Fruit fly (Drosophila melanogaster): ENCODE measurements around the gene CG7102.

Gene CG7102

dm6 chr2L:7936391-7936790 lies 49.1 kb upstream of the CG7102 start:
- TF ChIP-seq Hand (GFP tag; optimal IDR thresholded peaks at IDR 0.05) (no peak), CG14014 (GFP tag; IDR thresholded peaks at IDR 0.05) (no peak), tx (GFP tag; optimal IDR thresholded peaks at IDR 0.05) (no peak), sna (GFP tag; IDR thresholded peaks at IDR 0.05; ENCODE audit: partially characterized antibody) (no peak), CG13894 (tag; optimal IDR thresholded peaks at IDR 0.05) (peak; percentile 19), Med (GFP tag) (peak; percentile 94), sqz (GFP tag; optimal IDR thresholded peaks at IDR 0.05) (peak; percentile 19), CG10543 (GFP tag; optimal IDR thresholded peaks at IDR 0.05) (peak; percentile 51), Hmr (GFP tag; optimal IDR thresholded peaks at IDR 0.05) (no peak), CG12155 (GFP tag; optimal IDR thresholded peaks at IDR 0.05) (no peak), abd-A (tag; optimal IDR thresholded peaks at IDR 0.05) (peak; percentile 99), Fer3 (tag; optimal IDR thresholded peaks at IDR 0.05) (no peak), disco-r (GFP tag; optimal IDR thresholded peaks at IDR 0.05) (no peak), Myb (GFP tag; optimal IDR thresholded peaks at IDR 0.05) (no peak), CG9215 (GFP tag; IDR thresholded peaks at IDR 0.05) (no peak), hb (GFP tag; IDR thresholded peaks at IDR 0.05; ENCODE audit: partially characterized antibody) (no peak), CG1832 (GFP tag; optimal IDR thresholded peaks at IDR 0.05) (peak; percentile 45), Hey (tag; optimal IDR thresholded peaks at IDR 0.05) (peak; percentile 61), CG2202 (tag; optimal IDR thresholded peaks at IDR 0.05) (no peak), mirr (GFP tag; optimal IDR thresholded peaks at IDR 0.05) (peak; percentile 39), CG6791 (GFP tag; IDR thresholded peaks at IDR 0.05; ENCODE audit: partially characterized antibody) (no peak), Rx (GFP tag; IDR thresholded peaks at IDR 0.05) (no peak), CG18764 (GFP tag; optimal IDR thresholded peaks at IDR 0.05) (no peak), CG16813 (GFP tag; IDR thresholded peaks at IDR 0.05; ENCODE audit: partially characterized antibody) (no peak), CG11085 (GFP tag; IDR thresholded peaks at IDR 0.05) (no peak), CG4617 (GFP tag; optimal IDR thresholded peaks at IDR 0.05; ENCODE audit: borderline replicate concordance) (no peak), vfl (GFP tag; optimal IDR thresholded peaks at IDR 0.05) (no peak), ro (GFP tag; IDR thresholded peaks at IDR 0.05) (no peak), CG43689 (GFP tag; IDR thresholded peaks at IDR 0.05) (no peak), sd (tag; optimal IDR thresholded peaks at IDR 0.05) (peak; percentile 31), Deaf1 (tag; optimal IDR thresholded peaks at IDR 0.05) (peak; percentile 39), scrt (GFP tag; optimal IDR thresholded peaks at IDR 0.05) (no peak), CG9932 (GFP tag; IDR thresholded peaks at IDR 0.05) (peak; percentile 11; the same call in 1 of the 2 replicates), sima (GFP tag; optimal IDR thresholded peaks at IDR 0.05) (no peak), chinmo (GFP tag; IDR thresholded peaks at IDR 0.05; ENCODE audit: partially characterized antibody) (0 out of 4 replicates have a peak, but pooled peaks have one; percentile 46), Adf1 (GFP tag; IDR thresholded peaks at IDR 0.05) (peak; percentile 50; the same call in 1 of the 2 replicates)

- TF ChIP-seq abd-A (tag; optimal IDR thresholded peaks at IDR 0.05) = peak; percentile 94
- TF ChIP-seq nerfin-1 (tag; optimal IDR thresholded peaks at IDR 0.05) = peak; percentile 4
- TF ChIP-seq grau (tag; optimal IDR thresholded peaks at IDR 0.05) = no peak
- peak; percentile 44; the same call in 1 of the 2 replicates for TF ChIP-seq Adf1 (GFP tag; IDR thresholded peaks at IDR 0.05)
- TF ChIP-seq CG8944 (GFP tag; optimal IDR thresholded peaks at IDR 0.05) = no peak
- no peak for TF ChIP-seq CG8290 (GFP tag; optimal IDR thresholded peaks at IDR 0.05)
- TF ChIP-seq CG8290 (tag; optimal IDR thresholded peaks at IDR 0.05) = peak in 1 of 2 experiments; percentile 26
- no peak for TF ChIP-seq Pdp1 (GFP tag; optimal IDR thresholded peaks at IDR 0.05)
- peak; percentile 70 for TF ChIP-seq mirr (GFP tag; optimal IDR thresholded peaks at IDR 0.05)
- peak; percentile 55 for TF ChIP-seq CG13894 (tag; optimal IDR thresholded peaks at IDR 0.05)
- no peak for TF ChIP-seq CG16779 (GFP tag; IDR thresholded peaks at IDR 0.05)
- 0 out of 2 replicates have a peak, but pooled peaks have one; percentile 17 for TF ChIP-seq Ptx1 (GFP tag; IDR thresholded peaks at IDR 0.05)
- no peak for TF ChIP-seq CkIIα-i1 (GFP tag; IDR thresholded peaks at IDR 0.05)
- TF ChIP-seq CG2199 (GFP tag; IDR thresholded peaks at IDR 0.05) = no peak
- peak; percentile 43 for TF ChIP-seq Hey (tag; optimal IDR thresholded peaks at IDR 0.05)
- TF ChIP-seq CG8478 (optimal IDR thresholded peaks at IDR 0.05) = peak; percentile 7
- TF ChIP-seq Med (GFP tag) = peak; percentile 82
- TF ChIP-seq Deaf1 (tag; optimal IDR thresholded peaks at IDR 0.05) = peak; percentile 81
- no peak for TF ChIP-seq H2.0 (GFP tag; IDR thresholded peaks at IDR 0.05)
- peak; percentile 51 for TF ChIP-seq cg (GFP tag; optimal IDR thresholded peaks at IDR 0.05)
- no peak for TF ChIP-seq CG30431 (GFP tag; optimal IDR thresholded peaks at IDR 0.05)
- TF ChIP-seq CG12236 (GFP tag; optimal IDR thresholded peaks at IDR 0.05) = no peak
- 0 out of 4 replicates have a peak, but pooled peaks have one; percentile 50 for TF ChIP-seq chinmo (GFP tag; IDR thresholded peaks at IDR 0.05; ENCODE audit: partially characterized antibody)
Observed at dm6 chr2L:7933186-7933585, 45.9 kb upstream of the CG7102 start.
